Worm (Caenorhabditis elegans) whole organism, L4 larva: ENCODE data around the gene C05C10.8.

Source experiments
- F26F4.8 ChIP-seq: fragments of 200-800 bp; sonication (Bioruptor generic); conservative IDR thresholded peaks from 2 replicates; pipeline ENCODE4 v1.3.6; 2022; ENCODE audit warnings: missing genetic modification characterization, missing compliant biosample characterization
- F49E8.2 ChIP-seq: sonication (generic microtip); optimal IDR thresholded peaks from 2 replicates; lab custom pipeline; 2016; ENCODE audit warnings: missing compliant biosample characterization, mild to moderate bottlenecking, missing genetic modification characterization, borderline replicate concordance
- Y75B8A.6 ChIP-seq: fragments of 200-800 bp; sonication (Bioruptor generic); IDR thresholded peaks from 2 replicates; pipeline ENCODE4 v1.3.6; 2022; ENCODE audit warnings: missing genetic modification reagents, missing genetic modification characterization, missing compliant biosample characterization
- ZK337.2 ChIP-seq: fragments of 200-800 bp; sonication (Bioruptor generic); IDR thresholded peaks from 2 replicates; pipeline ENCODE4 v1.3.6; 2022; ENCODE audit warnings: missing genetic modification reagents, missing genetic modification characterization, missing compliant biosample characterization
- ZK546.5 ChIP-seq, 2 experiments: sonication (generic microtip); optimal IDR thresholded peaks; 2 replicates each; lab custom pipeline; 2017; ENCODE audit warnings: missing biosample characterization in 2 of 2, missing genetic modification characterization in 2 of 2
- aha-1 ChIP-seq: fragments of 150-350 bp; peaks from one replicate; lab custom pipeline; 2014; ENCODE audit warnings: missing biosample characterization, missing genetic modification characterization
- arid-1 ChIP-seq: fragments of 200-800 bp; sonication (Bioruptor generic); conservative IDR thresholded peaks from 2 replicates; pipeline ENCODE4 v1.3.6; 2022; ENCODE audit warnings: missing genetic modification reagents, missing genetic modification characterization, missing compliant biosample characterization
- attf-4 ChIP-seq: sonication (generic microtip); optimal IDR thresholded peaks from 3 replicates; lab custom pipeline; 2017; ENCODE audit warnings: missing biosample characterization, missing genetic modification characterization
- ceh-20 ChIP-seq: fragments of 200-800 bp; sonication (Bioruptor generic); IDR thresholded peaks from 2 replicates; pipeline ENCODE4 v1.3.6; 2022; ENCODE audit warnings: missing genetic modification reagents, missing genetic modification characterization, missing compliant biosample characterization
- ceh-82 ChIP-seq: sonication (generic microtip); optimal IDR thresholded peaks from 2 replicates; lab custom pipeline; 2017; ENCODE audit warnings: missing biosample characterization, missing genetic modification characterization
- ces-1 ChIP-seq: fragments of 150-350 bp; sonication (generic microtip); optimal IDR thresholded peaks from 4 replicates; lab custom pipeline; 2014; ENCODE audit warnings: missing biosample characterization, missing genetic modification reagents, missing genetic modification characterization
- daf-16 ChIP-seq, 3 experiments: sonication (generic microtip); optimal IDR thresholded peaks; 2 replicates each; lab custom pipeline; 2016 to 2017; ENCODE audit warnings: missing genetic modification characterization in 3 of 3, missing genetic modification reagents in 3 of 3, mild to moderate bottlenecking in 2 of 3, missing compliant biosample characterization in 2 of 3, missing biosample characterization in 1 of 3, moderate library complexity in 1 of 3
- dmd-6 ChIP-seq: fragments of 200-800 bp; sonication (Bioruptor generic); IDR thresholded peaks from 2 replicates; pipeline ENCODE4 v1.3.6; 2022; ENCODE audit warnings: missing genetic modification reagents, missing genetic modification characterization, missing compliant biosample characterization
- dpl-1 ChIP-seq: fragments of 150-350 bp; optimal IDR thresholded peaks from 2 replicates; lab custom pipeline; 2014; ENCODE audit warnings: missing biosample characterization, missing genetic modification reagents, missing genetic modification characterization
- egl-43 ChIP-seq: fragments of 200-800 bp; sonication (Bioruptor generic); IDR thresholded peaks from 2 replicates; pipeline ENCODE4 v1.3.6; 2022; ENCODE audit warnings: missing genetic modification reagents, missing genetic modification characterization, missing compliant biosample characterization
- fos-1 ChIP-seq: fragments of 150-350 bp; optimal IDR thresholded peaks from 2 replicates; lab custom pipeline; 2014; ENCODE audit warnings: missing biosample characterization, missing genetic modification characterization
- hlh-11 ChIP-seq: fragments of 200-800 bp; sonication (Bioruptor generic); optimal IDR thresholded peaks from 2 replicates; lab custom pipeline; 2018; ENCODE audit warnings: mild to moderate bottlenecking, missing genetic modification characterization, missing compliant biosample characterization
- hlh-30 ChIP-seq: sonication (generic microtip); optimal IDR thresholded peaks from 2 replicates; lab custom pipeline; 2017; ENCODE audit warnings: antibody characterized with exemption, mild to moderate bottlenecking, missing genetic modification characterization, missing compliant biosample characterization; ENCODE audit not compliant: insufficient read depth
- lin-13 ChIP-seq: fragments of 150-350 bp; optimal IDR thresholded peaks from 2 replicates; lab custom pipeline; 2014; ENCODE audit warnings: missing biosample characterization, missing genetic modification reagents, missing genetic modification characterization
- lin-15B ChIP-seq: fragments of 150-350 bp; sonication (generic microtip); optimal IDR thresholded peaks from 3 replicates; lab custom pipeline; 2014; ENCODE audit warnings: missing biosample characterization, missing genetic modification characterization
- lin-38 ChIP-seq: fragments of 200-800 bp; sonication (Bioruptor generic); IDR thresholded peaks from 2 replicates; pipeline ENCODE4 v1.3.6; 2022; ENCODE audit warnings: missing genetic modification reagents, missing genetic modification characterization, missing compliant biosample characterization
- lin-39 ChIP-seq: fragments of 150-350 bp; optimal IDR thresholded peaks from 2 replicates; lab custom pipeline; 2014; ENCODE audit warnings: missing biosample characterization, missing genetic modification reagents, missing genetic modification characterization
- lir-3 ChIP-seq: sonication (generic microtip); optimal IDR thresholded peaks from 2 replicates; lab custom pipeline; 2016; ENCODE audit warnings: mild to moderate bottlenecking, missing genetic modification characterization, missing compliant biosample characterization
- lsy-2 ChIP-seq, 2 experiments: fragments of 150-350 bp in 1 of 2; sonication (generic microtip) in 1 of 2; optimal IDR thresholded peaks; 2 replicates each; lab custom pipeline; 2014 to 2017; ENCODE audit warnings: missing biosample characterization in 2 of 2, missing genetic modification characterization in 2 of 2
- madf-5 ChIP-seq, 2 experiments: fragments of 200-800 bp; sonication (Bioruptor generic); IDR thresholded peaks; 2 replicates each; pipeline ENCODE4 v1.3.6; 2022; ENCODE audit warnings: missing compliant biosample characterization in 2 of 2, missing genetic modification characterization in 2 of 2
- mdl-1 ChIP-seq, 2 experiments: fragments of 150-350 bp in 1 of 2; sonication (generic microtip) in 1 of 2; optimal IDR thresholded peaks; 2 replicates each; lab custom pipeline; 2014 to 2017; ENCODE audit warnings: missing biosample characterization in 2 of 2, missing genetic modification characterization in 2 of 2
- mdt-29 ChIP-seq: fragments of 200-800 bp; sonication (Bioruptor generic); IDR thresholded peaks from 2 replicates; pipeline ENCODE4 v1.3.6; 2022; ENCODE audit warnings: missing genetic modification reagents, missing genetic modification characterization, missing compliant biosample characterization
- mep-1 ChIP-seq: fragments of 150-350 bp; sonication (generic microtip); optimal IDR thresholded peaks from 3 replicates; lab custom pipeline; 2014; ENCODE audit warnings: missing biosample characterization, missing genetic modification characterization
- mes-2 ChIP-seq: sonication (generic microtip); optimal IDR thresholded peaks from 2 replicates; lab custom pipeline; 2016; ENCODE audit warnings: missing genotype, mild to moderate bottlenecking, missing genetic modification characterization, missing compliant biosample characterization; ENCODE audit not compliant: poor library complexity, severe bottlenecking
- mxl-3 ChIP-seq: fragments of 200-800 bp; sonication (Bioruptor generic); optimal IDR thresholded peaks from 2 replicates; lab custom pipeline; 2018; ENCODE audit warnings: mild to moderate bottlenecking, missing genetic modification characterization, missing compliant biosample characterization
- nhr-11 ChIP-seq: fragments of 150-350 bp; optimal IDR thresholded peaks from 2 replicates; lab custom pipeline; 2014; ENCODE audit warnings: missing biosample characterization, missing genetic modification characterization
- nhr-237 ChIP-seq: sonication (generic microtip); optimal IDR thresholded peaks from 2 replicates; lab custom pipeline; 2017; ENCODE audit warnings: missing biosample characterization, missing genetic modification characterization
- nhr-25 ChIP-seq: sonication (generic microtip); optimal IDR thresholded peaks from 2 replicates; lab custom pipeline; 2017; ENCODE audit warnings: missing genetic modification characterization, mild to moderate bottlenecking, missing compliant biosample characterization, antibody characterized with exemption, moderate library complexity, borderline replicate concordance; ENCODE audit not compliant: insufficient read depth
- nhr-28 ChIP-seq: fragments of 150-350 bp; optimal IDR thresholded peaks from 2 replicates; lab custom pipeline; 2014; ENCODE audit warnings: missing biosample characterization, missing genetic modification characterization
- nhr-41 ChIP-seq: fragments of 200-800 bp; sonication (Bioruptor generic); IDR thresholded peaks from 2 replicates; pipeline ENCODE4 v1.3.6; 2022; ENCODE audit warnings: missing genetic modification reagents, missing genetic modification characterization, missing compliant biosample characterization
- nhr-48 ChIP-seq: sonication (generic microtip); optimal IDR thresholded peaks from 2 replicates; lab custom pipeline; 2016; ENCODE audit warnings: mild to moderate bottlenecking, missing genetic modification characterization, missing compliant biosample characterization
- php-3 ChIP-seq: fragments of 200-800 bp; sonication (Bioruptor generic); IDR thresholded peaks from 2 replicates; pipeline ENCODE4 v1.3.6; 2022; ENCODE audit warnings: missing genetic modification reagents, missing genetic modification characterization, missing compliant biosample characterization
- pqm-1 ChIP-seq: sonication (generic microtip); optimal IDR thresholded peaks from 2 replicates; lab custom pipeline; 2017; ENCODE audit warnings: missing biosample characterization, missing genetic modification characterization
- rbr-2 ChIP-seq: sonication (generic microtip); optimal IDR thresholded peaks from 2 replicates; lab custom pipeline; 2016; ENCODE audit warnings: missing genotype, missing genetic modification characterization, missing compliant biosample characterization
- skn-1 ChIP-seq: fragments of 150-350 bp; optimal IDR thresholded peaks from 2 replicates; lab custom pipeline; 2014; ENCODE audit warnings: missing biosample characterization, missing genetic modification characterization
- spr-1 ChIP-seq: sonication (generic microtip); optimal IDR thresholded peaks from 2 replicates; lab custom pipeline; 2016; ENCODE audit warnings: mild to moderate bottlenecking, missing genetic modification characterization, missing compliant biosample characterization
- spr-3 ChIP-seq: fragments of 200-800 bp; sonication (Bioruptor generic); optimal IDR thresholded peaks from 2 replicates; lab custom pipeline; 2018; ENCODE audit warnings: mild to moderate bottlenecking, missing genetic modification characterization, missing compliant biosample characterization
- tag-97 ChIP-seq: fragments of 200-800 bp; sonication (Bioruptor generic); IDR thresholded peaks from 2 replicates; pipeline ENCODE4 v1.3.6; 2022; ENCODE audit warnings: missing genetic modification characterization, missing compliant biosample characterization
- tra-1 ChIP-seq: fragments of 200-800 bp; sonication (Bioruptor generic); IDR thresholded peaks from 2 replicates; pipeline ENCODE4 v1.3.6; 2022; ENCODE audit warnings: missing genetic modification reagents, missing genetic modification characterization, missing compliant biosample characterization
- unc-62 ChIP-seq, 3 experiments: fragments of 150-350 bp in 1 of 3; sonication (generic microtip); optimal IDR thresholded peaks in 2 of 3; peaks in 1 of 3; 1 replicate in 1 of 3; 2 replicates in 2 of 3; lab custom pipeline; 2014 to 2017; ENCODE audit warnings: missing biosample characterization in 3 of 3, missing genetic modification characterization in 3 of 3, missing genetic modification reagents in 3 of 3, missing genotype in 1 of 3
- vab-7 ChIP-seq: fragments of 200-800 bp; sonication (Bioruptor generic); IDR thresholded peaks from 2 replicates; pipeline ENCODE4 v1.3.6; 2022; ENCODE audit warnings: missing genetic modification reagents, missing genetic modification characterization, missing compliant biosample characterization
- zip-2 ChIP-seq: fragments of 150-350 bp; optimal IDR thresholded peaks from 2 replicates; lab custom pipeline; 2014; ENCODE audit warnings: missing biosample characterization, missing genetic modification characterization
- ztf-11 ChIP-seq: fragments of 150-350 bp; optimal IDR thresholded peaks from 2 replicates; lab custom pipeline; 2014; ENCODE audit warnings: missing biosample characterization, missing genetic modification characterization
- ztf-7 ChIP-seq: fragments of 150-350 bp; optimal IDR thresholded peaks from 2 replicates; lab custom pipeline; 2014; ENCODE audit warnings: missing biosample characterization, missing genetic modification characterization

The C05C10.8 gene

DNA sequence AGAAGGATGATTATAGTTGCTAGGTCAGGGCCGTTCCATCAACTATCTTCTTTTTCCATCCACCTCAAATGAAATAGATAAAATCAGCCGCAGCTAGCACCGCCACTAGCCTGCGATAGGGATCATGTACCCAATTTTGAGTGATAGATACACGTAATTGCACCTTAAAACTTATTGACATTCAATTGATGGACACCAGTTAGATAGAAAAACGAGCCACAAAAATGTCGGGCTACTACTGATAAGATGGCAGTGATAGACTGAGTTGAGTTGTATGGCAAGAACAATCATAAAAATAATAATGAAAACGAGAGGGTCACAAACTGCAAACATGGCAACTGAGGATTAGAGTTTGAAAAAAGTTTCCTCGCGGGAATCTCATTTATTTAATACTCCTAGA is 26.0 kb downstream of the C05C10.8 start (continued):
- no peak for TF ChIP-seq Y75B8A.6 (GFP tag; lab: Robert Waterston, UW)
- no peak for TF ChIP-seq rbr-2 (tag; lab: Kevin White, UChicago)
- TF ChIP-seq ceh-82 (tag; lab: Kevin White, UChicago), result no peak
- no peak for TF ChIP-seq arid-1 (GFP tag; lab: Robert Waterston, UW)
- TF ChIP-seq ceh-20 (GFP tag; lab: Robert Waterston, UW), result 0 out of 2 replicates have a peak, but pooled peaks have one; percentile 11
- TF ChIP-seq nhr-237 (tag; lab: Kevin White, UChicago), result no peak
- TF ChIP-seq ZK546.5 (tag; optimal IDR thresholded peaks at IDR 0.05; lab: Kevin White, UChicago), result no peak
- no peak for TF ChIP-seq mep-1 (tag; lab: Kevin White, UChicago)
- no peak for TF ChIP-seq ZK337.2 (GFP tag; lab: Robert Waterston, UW)
- no peak for TF ChIP-seq daf-16 (GFP tag; optimal IDR thresholded peaks at IDR 0.05; lab: Kevin White, UChicago)
- peak; percentile 53 for TF ChIP-seq daf-16 (tag; optimal IDR thresholded peaks at IDR 0.05; lab: Kevin White, UChicago)
- no peak for TF ChIP-seq dpl-1 (GFP tag; lab: Kevin White, UChicago)
- no peak for TF ChIP-seq spr-3 (GFP tag; lab: Kevin White, UChicago)
- peak; percentile 60; the same call in 1 of the 2 replicates for TF ChIP-seq nhr-41 (GFP tag; lab: Robert Waterston, UW)
- peak; percentile 69 for TF ChIP-seq nhr-48 (tag; lab: Kevin White, UChicago)
- TF ChIP-seq dmd-6 (GFP tag; lab: Robert Waterston, UW), result peak; percentile 94
- TF ChIP-seq tag-97 (GFP tag; lab: Robert Waterston, UW), result no peak
- TF ChIP-seq ztf-7 (tag; lab: Kevin White, UChicago), result no peak
- no peak for TF ChIP-seq madf-5 (GFP tag; IDR thresholded peaks at IDR 0.05; lab: Robert Waterston, UW)
- TF ChIP-seq lin-39, result no peak
- TF ChIP-seq skn-1 (tag; lab: Kevin White, UChicago), result no peak
- no peak for TF ChIP-seq attf-4 (tag; lab: Kevin White, UChicago)
- TF ChIP-seq zip-2 (tag; lab: Kevin White, UChicago), result no peak
- no peak for TF ChIP-seq lin-38 (GFP tag; lab: Robert Waterston, UW)
- TF ChIP-seq lin-13 (GFP tag; lab: Kevin White, UChicago), result no peak
- peak; percentile 72 for TF ChIP-seq pqm-1 (tag; lab: Kevin White, UChicago)
- no peak for TF ChIP-seq ces-1 (GFP tag; lab: Kevin White, UChicago)
- TF ChIP-seq lir-3 (tag; lab: Kevin White, UChicago), result no peak
- no peak for TF ChIP-seq ztf-11 (tag; lab: Kevin White, UChicago)
- TF ChIP-seq F49E8.2 (tag; lab: Kevin White, UChicago), result no peak
- peak; percentile 86 for TF ChIP-seq php-3 (GFP tag; lab: Robert Waterston, UW)
- TF ChIP-seq hlh-11, result peak; percentile 64
- peak; percentile 79 for TF ChIP-seq tra-1 (GFP tag; lab: Robert Waterston, UW)
- no peak for TF ChIP-seq F26F4.8 (GFP tag; lab: Robert Waterston, UW)
- TF ChIP-seq lin-15B (tag; lab: Kevin White, UChicago), result no peak

ce11 chrII:9891031-9891689 is 26.6 kb downstream of the C05C10.8 start, which contains the start of gene vgln-1:
TSS of gene vgln-1 (minus strand) at chrII:9891081.
- TF ChIP-seq nhr-28 (tag; lab: Kevin White, UChicago), result peak; percentile 14
- peak; percentile 31 for TF ChIP-seq nhr-11
- TF ChIP-seq vab-7, result no peak
- peak; percentile 50 for TF ChIP-seq hlh-30
- TF ChIP-seq mes-2 (tag; lab: Kevin White, UChicago), result peak; percentile 31
- TF ChIP-seq zip-2 (tag; lab: Kevin White, UChicago), result no peak
- no peak for TF ChIP-seq spr-1 (tag; lab: Kevin White, UChicago)
- TF ChIP-seq mdl-1 (tag; optimal IDR thresholded peaks at IDR 0.05; lab: Kevin White, UChicago), result peak in 1 of 2 experiments; percentile 35
- TF ChIP-seq mdt-29, result no peak
- peak in 1 of 2 experiments; percentile 46 for TF ChIP-seq lsy-2 (tag; optimal IDR thresholded peaks at IDR 0.05; lab: Kevin White, UChicago)
- TF ChIP-seq nhr-25, result peak; percentile 55
- TF ChIP-seq fos-1 (tag; lab: Kevin White, UChicago), result no peak
- peak; percentile 61 for TF ChIP-seq mxl-3
- TF ChIP-seq egl-43 (GFP tag; lab: Robert Waterston, UW), result 0 out of 2 replicates have a peak, but pooled peaks have one; percentile 10
- 0 out of 2 replicates have a peak, but pooled peaks have one; percentile 13 for TF ChIP-seq ZK337.2 (GFP tag; lab: Robert Waterston, UW)
- peak; percentile 58 for TF ChIP-seq aha-1 (tag; lab: Kevin White, UChicago)
- peak in 1 of 2 experiments; percentile 60 for TF ChIP-seq unc-62 (GFP tag; optimal IDR thresholded peaks at IDR 0.05 in 1 of 2; lab: Kevin White, UChicago)
- no peak for TF ChIP-seq unc-62 (tag; optimal IDR thresholded peaks at IDR 0.05; lab: Kevin White, UChicago)
